Worm (Caenorhabditis elegans) whole organism, early embryonic: Measurements from ENCODE around the gene T04C9.1.

ENCODE experiments used
- B0310.2 ChIP-seq: sonication (generic microtip); optimal IDR thresholded peaks from 2 replicates; lab custom pipeline; 2016; ENCODE audit warnings: mild to moderate bottlenecking, missing genetic modification characterization, missing compliant biosample characterization
- aly-1 ChIP-seq: sonication (generic microtip); optimal IDR thresholded peaks from 2 replicates; lab custom pipeline; 2016; ENCODE audit warnings: missing genetic modification characterization, missing compliant biosample characterization
- ama-1 ChIP-seq: fragments of 150-350 bp; optimal IDR thresholded peaks from 2 replicates; lab custom pipeline; 2014
- ceh-36 ChIP-seq: sonication (generic microtip); optimal IDR thresholded peaks from 2 replicates; lab custom pipeline; 2016; ENCODE audit warnings: missing genetic modification characterization, inconsistent platforms, missing compliant biosample characterization
- flt-1 ChIP-seq: fragments of 200-800 bp; sonication (Bioruptor generic); IDR thresholded peaks from 2 replicates; pipeline ENCODE4 v1.3.6; 2022; ENCODE audit warnings: missing genetic modification characterization, missing compliant biosample characterization
- hmbx-1 ChIP-seq: sonication (generic microtip); optimal IDR thresholded peaks from 2 replicates; lab custom pipeline; 2016; ENCODE audit warnings: mild to moderate bottlenecking, missing genetic modification characterization, missing compliant biosample characterization
- scrt-1 ChIP-seq: fragments of 200-800 bp; sonication (Bioruptor generic); IDR thresholded peaks from 2 replicates; pipeline ENCODE4 v1.3.6; 2022; ENCODE audit warnings: missing genetic modification characterization, missing compliant biosample characterization
- sea-1 ChIP-seq: fragments of 200-800 bp; sonication (Bioruptor generic); conservative IDR thresholded peaks from 2 replicates; pipeline ENCODE4 v1.3.6; 2022; ENCODE audit warnings: missing genetic modification characterization, missing compliant biosample characterization
- tbx-37 ChIP-seq: fragments of 200-800 bp; sonication (Bioruptor generic); conservative IDR thresholded peaks from 2 replicates; pipeline ENCODE4 v1.3.6; 2022; ENCODE audit warnings: missing genetic modification reagents, missing genetic modification characterization, missing compliant biosample characterization
- tra-4 ChIP-seq: sonication (generic microtip); optimal IDR thresholded peaks from 2 replicates; lab custom pipeline; 2017; ENCODE audit warnings: missing genetic modification characterization, missing compliant biosample characterization

ce11 chrIII:5992913-5993312 lies at the start of gene T04C9.1:
- TF ChIP-seq ama-1 (lab: Kevin White, UChicago) = no peak
- no peak for TF ChIP-seq sea-1 (GFP tag; lab: Robert Waterston, UW)
- no peak for TF ChIP-seq aly-1 (tag; lab: Kevin White, UChicago)
- TF ChIP-seq flt-1 (GFP tag; lab: Robert Waterston, UW) = no peak
- TF ChIP-seq tra-4 = no peak
- no peak for TF ChIP-seq tbx-37 (GFP tag; lab: Robert Waterston, UW)
- no peak for TF ChIP-seq B0310.2
- no peak for TF ChIP-seq ceh-36
- TF ChIP-seq scrt-1 (GFP tag; lab: Robert Waterston, UW) = no peak
- no peak for TF ChIP-seq hmbx-1 (tag; lab: Kevin White, UChicago)
